Worm (Caenorhabditis elegans): Measurements from ENCODE around the gene C30B5.6.

- TF ChIP-seq mcd-1 (GFP tag; IDR thresholded peaks at IDR 0.05): no peak
- TF ChIP-seq tbp1 (GFP tag; optimal IDR thresholded peaks at IDR 0.05): no peak
- TF ChIP-seq xnd-1 (tag; optimal IDR thresholded peaks at IDR 0.05): no peak
- no peak for TF ChIP-seq nhr-179 (tag; optimal IDR thresholded peaks at IDR 0.05)
- TF ChIP-seq gei-17 (GFP tag; optimal IDR thresholded peaks at IDR 0.05): no peak
- TF ChIP-seq Y53F4B.3 (GFP tag; IDR thresholded peaks at IDR 0.05): no peak
- TF ChIP-seq hmg-20 (GFP tag; IDR thresholded peaks at IDR 0.05): no peak
- no peak for TF ChIP-seq pha-4 (tag; optimal IDR thresholded peaks at IDR 0.05)
- TF ChIP-seq snpc-4 (GFP tag; optimal IDR thresholded peaks at IDR 0.05): no peak
- no peak for TF ChIP-seq snpc-4 (tag; optimal IDR thresholded peaks at IDR 0.05)
- no peak for TF ChIP-seq efl-1 (GFP tag; optimal IDR thresholded peaks at IDR 0.05)
- TF ChIP-seq F57A8.1 (GFP tag; optimal IDR thresholded peaks at IDR 0.05): no peak
- no peak for TF ChIP-seq madf-3 (GFP tag; IDR thresholded peaks at IDR 0.05)
- TF ChIP-seq dpff-1 (tag; optimal IDR thresholded peaks at IDR 0.05): no peak
Observed at ce11 chrII:6177975-6178742, 44.3 kb downstream of the C30B5.6 start.
